Fruit fly (Drosophila melanogaster): Measurements from ENCODE around the gene CG42450.

Gene CG42450

DNA sequence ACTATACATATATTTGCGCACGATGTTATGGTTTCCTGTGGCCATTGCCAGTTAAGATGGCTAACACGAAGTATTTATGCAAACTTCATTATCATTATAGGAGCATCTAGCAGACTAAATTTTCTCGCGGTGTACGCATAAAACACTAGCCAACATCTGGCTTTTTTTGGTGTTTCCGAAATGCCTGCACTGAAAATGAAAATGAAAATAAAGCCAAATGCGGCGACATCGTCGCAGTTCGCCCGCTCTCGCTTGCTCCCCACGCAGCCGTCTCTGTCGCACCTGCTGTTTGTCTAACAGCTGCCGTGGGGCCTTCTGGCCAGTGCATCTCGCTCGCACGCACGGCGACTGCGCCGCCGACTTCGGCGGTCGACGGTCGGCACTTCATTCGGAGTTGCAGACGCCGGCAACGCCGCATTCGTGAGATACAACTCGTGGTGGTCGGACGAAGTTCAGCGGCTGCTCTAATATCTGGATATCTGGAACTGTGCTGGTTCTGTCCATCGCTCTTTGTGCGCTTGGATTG, 38.2 kb upstream of the CG42450 start, which contains the start of gene CG6891 (continued):
- TF ChIP-seq CG17829 (tag; optimal IDR thresholded peaks at IDR 0.05) (peak; percentile 41), yki (optimal IDR thresholded peaks at IDR 0.05) (no peak), grau (tag; optimal IDR thresholded peaks at IDR 0.05) (peak; percentile 30), en (GFP tag; optimal IDR thresholded peaks at IDR 0.05) (no peak), CoRest (tag; optimal IDR thresholded peaks at IDR 0.05) (peak; percentile 16), CG30403 (GFP tag; optimal IDR thresholded peaks at IDR 0.05) (peak; percentile 43), h (optimal IDR thresholded peaks at IDR 0.05) (no peak), pros (GFP tag; optimal IDR thresholded peaks at IDR 0.05) (no peak), CG10209 (GFP tag; optimal IDR thresholded peaks at IDR 0.05) (no peak), CG34224 (GFP tag; IDR thresholded peaks at IDR 0.05; ENCODE audit: partially characterized antibody) (no peak; the same call in 2 of the 3 replicates), CG9817 (tag; optimal IDR thresholded peaks at IDR 0.05) (peak; percentile 19), Vsx1 (GFP tag; optimal IDR thresholded peaks at IDR 0.05) (no peak), toy (GFP tag; IDR thresholded peaks at IDR 0.05) (no peak), ssp (GFP tag; IDR thresholded peaks at IDR 0.05) (peak; percentile 54), CG1647 (GFP tag; optimal IDR thresholded peaks at IDR 0.05) (no peak), CG16813 (GFP tag; IDR thresholded peaks at IDR 0.05; ENCODE audit: partially characterized antibody) (no peak), CG17328 (GFP tag; IDR thresholded peaks at IDR 0.05) (peak; percentile 60; the same call in 1 of the 2 replicates), CG32767 (GFP tag; IDR thresholded peaks at IDR 0.05) (no peak), chinmo (GFP tag; IDR thresholded peaks at IDR 0.05; ENCODE audit: partially characterized antibody) (peak; percentile 89), Hr3 (GFP tag; optimal IDR thresholded peaks at IDR 0.05) (peak; percentile 11), schlank (tag; optimal IDR thresholded peaks at IDR 0.05) (no peak), esg (GFP tag; conservative IDR thresholded peaks at IDR 0.05) (0 out of 2 replicates have a peak, but pooled peaks have one; percentile 25), Meics (GFP tag; optimal IDR thresholded peaks at IDR 0.05) (no peak), knrl (GFP tag; IDR thresholded peaks at IDR 0.05; ENCODE audit: partially characterized antibody) (no peak; the same call in 2 of the 3 replicates), twi (tag; optimal IDR thresholded peaks at IDR 0.05) (peak; percentile 27), Hsf (GFP tag; optimal IDR thresholded peaks at IDR 0.05) (peak; percentile 10), TFAM (GFP tag; optimal IDR thresholded peaks at IDR 0.05) (no peak), abd-A (tag; optimal IDR thresholded peaks at IDR 0.05) (no peak), sens-2 (GFP tag; IDR thresholded peaks at IDR 0.05) (no peak), Opbp (GFP tag; IDR thresholded peaks at IDR 0.05; ENCODE audit: partially characterized antibody) (0 out of 3 replicates have a peak, but pooled peaks have one; percentile 32), HmgD (GFP tag; optimal IDR thresholded peaks at IDR 0.05) (no peak), CG17361 (GFP tag; IDR thresholded peaks at IDR 0.05) (0 out of 3 replicates have a peak, but pooled peaks have one; percentile 16), Fer2 (tag; optimal IDR thresholded peaks at IDR 0.05) (no peak), zf30C (GFP tag; optimal IDR thresholded peaks at IDR 0.05) (peak; percentile 76), Dref (GFP tag; IDR thresholded peaks at IDR 0.05) (no peak), CG4424 (GFP tag; optimal IDR thresholded peaks at IDR 0.05) (peak; percentile 16), tna (GFP tag; IDR thresholded peaks at IDR 0.05; ENCODE audit: partially characterized antibody) (no peak), PHDP (tag; optimal IDR thresholded peaks at IDR 0.05) (peak; percentile 4), chif (GFP tag; optimal IDR thresholded peaks at IDR 0.05) (peak; percentile 16 to 23), fd102C (GFP tag; optimal IDR thresholded peaks at IDR 0.05) (no peak), CG11504 (tag; optimal IDR thresholded peaks at IDR 0.05) (peak; percentile 89), ERR (GFP tag; optimal IDR thresholded peaks at IDR 0.05) (no peak), stwl (tag; optimal IDR thresholded peaks at IDR 0.05) (no peak), kah (GFP tag; optimal IDR thresholded peaks at IDR 0.05) (no peak), Hmr (GFP tag; optimal IDR thresholded peaks at IDR 0.05) (no peak), pb (GFP tag; optimal IDR thresholded peaks at IDR 0.05) (peak; percentile 2), tap (tag; optimal IDR thresholded peaks at IDR 0.05) (no peak), dpn (GFP tag; optimal IDR thresholded peaks at IDR 0.05) (peak in 1 of 2 experiments; percentile 7), rib (GFP tag; IDR thresholded peaks at IDR 0.05) (no peak), CrebB (tag; optimal IDR thresholded peaks at IDR 0.05) (no peak)
